Worm (Caenorhabditis elegans) whole organism, L3 larva: ENCODE results near the gene srt-37.

Source experiments
- R02D3.7 ChIP-seq: fragments of 150-350 bp; optimal IDR thresholded peaks from 2 replicates; lab custom pipeline; 2014; ENCODE audit warnings: missing biosample characterization, missing genetic modification characterization
- aly-2 ChIP-seq: fragments of 150-350 bp; optimal IDR thresholded peaks from 2 replicates; lab custom pipeline; 2014; ENCODE audit warnings: missing biosample characterization, missing genetic modification characterization
- ama-1 ChIP-seq: fragments of 150-350 bp; optimal IDR thresholded peaks from 2 replicates; lab custom pipeline; 2018
- ceh-16 ChIP-seq: sonication (generic microtip); optimal IDR thresholded peaks from 2 replicates; lab custom pipeline; 2017; ENCODE audit warnings: missing biosample characterization, missing genetic modification characterization
- ceh-9 ChIP-seq: sonication (generic microtip); optimal IDR thresholded peaks from 2 replicates; lab custom pipeline; 2018; ENCODE audit warnings: missing biosample characterization, missing genetic modification characterization
- daf-12 ChIP-seq: fragments of 150-350 bp; optimal IDR thresholded peaks from 2 replicates; lab custom pipeline; 2014; ENCODE audit warnings: missing biosample characterization, missing genetic modification reagents, missing genetic modification characterization
- egl-5 ChIP-seq: fragments of 150-350 bp; optimal IDR thresholded peaks from 2 replicates; lab custom pipeline; 2017; ENCODE audit warnings: missing biosample characterization, missing genetic modification reagents, missing genetic modification characterization, inconsistent platforms
- elt-1 ChIP-seq: fragments of 150-350 bp; optimal IDR thresholded peaks from 2 replicates; lab custom pipeline; 2014; ENCODE audit warnings: missing biosample characterization, missing genetic modification characterization
- elt-2 ChIP-seq: sonication (generic microtip); optimal IDR thresholded peaks from 2 replicates; lab custom pipeline; 2016; ENCODE audit warnings: missing genetic modification reagents, mild to moderate bottlenecking, missing genetic modification characterization, missing compliant biosample characterization
- elt-3 ChIP-seq, 3 experiments: fragments of 150-350 bp in 1 of 3; sonication (generic microtip) in 2 of 3; optimal IDR thresholded peaks; 2 replicates in 2 of 3; 4 replicates in 1 of 3; lab custom pipeline; 2014 to 2017; ENCODE audit warnings: missing biosample characterization in 3 of 3, missing genetic modification characterization in 3 of 3
- eor-1 ChIP-seq, 2 experiments: fragments of 150-350 bp; optimal IDR thresholded peaks; 2 replicates each; lab custom pipeline; 2014 to 2018; ENCODE audit warnings: missing biosample characterization in 2 of 2, missing genetic modification characterization in 2 of 2
- fkh-10 ChIP-seq: sonication (generic microtip); optimal IDR thresholded peaks from 2 replicates; lab custom pipeline; 2017; ENCODE audit warnings: missing biosample characterization, missing genetic modification reagents, missing genetic modification characterization
- fkh-2 ChIP-seq: fragments of 150-350 bp; optimal IDR thresholded peaks from 2 replicates; lab custom pipeline; 2014; ENCODE audit warnings: missing biosample characterization, missing genetic modification reagents, missing genetic modification characterization
- hmg-11 ChIP-seq: sonication (generic microtip); optimal IDR thresholded peaks from 2 replicates; lab custom pipeline; 2016; ENCODE audit warnings: missing genetic modification characterization, missing compliant biosample characterization
- jun-1 ChIP-seq: fragments of 150-350 bp; optimal IDR thresholded peaks from 2 replicates; lab custom pipeline; 2014; ENCODE audit warnings: missing biosample characterization, missing genetic modification reagents, missing genetic modification characterization
- lin-15B ChIP-seq: fragments of 150-350 bp; optimal IDR thresholded peaks from 2 replicates; lab custom pipeline; 2014; ENCODE audit warnings: missing biosample characterization, missing genetic modification characterization
- lin-39 ChIP-seq: fragments of 150-350 bp; optimal IDR thresholded peaks from 2 replicates; lab custom pipeline; 2018; ENCODE audit warnings: missing biosample characterization, missing genetic modification reagents, missing genetic modification characterization
- lsy-12 ChIP-seq: sonication (generic microtip); optimal IDR thresholded peaks from 2 replicates; lab custom pipeline; 2016; ENCODE audit warnings: mild to moderate bottlenecking, missing genetic modification characterization, missing compliant biosample characterization
- mdl-1 ChIP-seq: fragments of 150-350 bp; optimal IDR thresholded peaks from 2 replicates; lab custom pipeline; 2014; ENCODE audit warnings: missing biosample characterization, missing genetic modification characterization
- mml-1 ChIP-seq: fragments of 150-350 bp; sonication (generic microtip); optimal IDR thresholded peaks from 3 replicates; lab custom pipeline; 2014; ENCODE audit warnings: missing biosample characterization, missing genetic modification characterization
- nfya-1 ChIP-seq: sonication (generic microtip); optimal IDR thresholded peaks from 2 replicates; lab custom pipeline; 2017; ENCODE audit warnings: missing genetic modification characterization, mild to moderate bottlenecking, missing compliant biosample characterization, antibody characterized with exemption, moderate library complexity; ENCODE audit not compliant: insufficient read depth
- nhr-12 ChIP-seq: fragments of 150-350 bp; optimal IDR thresholded peaks from 2 replicates; lab custom pipeline; 2014; ENCODE audit warnings: missing biosample characterization, missing genetic modification characterization
- nhr-237 ChIP-seq: fragments of 150-350 bp; optimal IDR thresholded peaks from 2 replicates; lab custom pipeline; 2014; ENCODE audit warnings: missing biosample characterization, missing genetic modification characterization
- nhr-25 ChIP-seq: sonication (generic microtip); optimal IDR thresholded peaks from 2 replicates; lab custom pipeline; 2017; ENCODE audit warnings: missing biosample characterization, missing genetic modification characterization
- nhr-28 ChIP-seq: fragments of 150-350 bp; optimal IDR thresholded peaks from 2 replicates; lab custom pipeline; 2014; ENCODE audit warnings: missing biosample characterization, missing genetic modification characterization
- nhr-43 ChIP-seq: sonication (generic microtip); optimal IDR thresholded peaks from 2 replicates; lab custom pipeline; 2016; ENCODE audit warnings: mild to moderate bottlenecking, missing genetic modification characterization, missing compliant biosample characterization; ENCODE audit not compliant: poor library complexity, severe bottlenecking
- sea-2 ChIP-seq: fragments of 150-350 bp; sonication (generic microtip); optimal IDR thresholded peaks from 4 replicates; lab custom pipeline; 2014; ENCODE audit warnings: missing biosample characterization, missing genetic modification reagents, missing genetic modification characterization
- skn-1 ChIP-seq: fragments of 150-350 bp; optimal IDR thresholded peaks from 2 replicates; lab custom pipeline; 2014; ENCODE audit warnings: missing biosample characterization, missing genetic modification characterization
- tbx-2 ChIP-seq: sonication (generic microtip); optimal IDR thresholded peaks from 2 replicates; lab custom pipeline; 2016; ENCODE audit warnings: mild to moderate bottlenecking, missing genetic modification characterization, missing compliant biosample characterization
- unc-39 ChIP-seq: sonication (generic microtip); optimal IDR thresholded peaks from 4 replicates; lab custom pipeline; 2017; ENCODE audit warnings: missing biosample characterization, missing genetic modification characterization
- unc-62 ChIP-seq: fragments of 150-350 bp; sonication (generic microtip); optimal IDR thresholded peaks from 4 replicates; lab custom pipeline; 2014; ENCODE audit warnings: missing biosample characterization, missing genetic modification reagents, missing genetic modification characterization
- zag-1 ChIP-seq: fragments of 150-350 bp; optimal IDR thresholded peaks from 2 replicates; lab custom pipeline; 2014; ENCODE audit warnings: missing biosample characterization, missing genetic modification characterization
- ztf-11 ChIP-seq: fragments of 150-350 bp; optimal IDR thresholded peaks from 2 replicates; lab custom pipeline; 2014; ENCODE audit warnings: missing biosample characterization, missing genetic modification characterization
- ztf-4 ChIP-seq: fragments of 150-350 bp; optimal IDR thresholded peaks from 2 replicates; lab custom pipeline; 2014; ENCODE audit warnings: missing biosample characterization, missing genetic modification characterization

The srt-37 gene

DNA sequence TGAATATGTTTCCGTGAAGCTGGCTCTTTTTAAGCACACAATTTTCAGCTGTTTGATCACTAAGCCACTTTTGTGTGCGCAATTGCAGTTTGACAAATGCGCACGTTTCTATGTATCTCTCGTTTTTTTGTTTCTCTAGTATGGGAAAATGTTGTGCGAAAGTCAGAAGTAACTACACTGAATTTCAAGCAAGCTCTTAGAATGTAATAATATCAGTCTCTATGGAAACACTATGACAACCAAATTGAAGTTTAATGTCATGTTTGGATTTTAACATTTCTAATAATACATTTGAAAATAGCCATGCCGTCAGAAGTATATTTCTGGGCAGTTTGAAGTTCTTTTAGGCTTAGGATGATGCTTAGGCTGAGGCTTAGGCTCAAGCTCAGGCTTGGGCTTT is 38.3 kb upstream of the srt-37 start, which contains the start of gene ZC132.9:
Gene ZC132.9, minus strand, starts transcription at position 101 of the 400 bp plus-strand sequence.
- TF ChIP-seq lin-15B (tag; lab: Kevin White, UChicago) = no peak
- no peak for TF ChIP-seq unc-39
- no peak for TF ChIP-seq zag-1 (tag; lab: Kevin White, UChicago)
- no peak for TF ChIP-seq elt-1 (tag; lab: Kevin White, UChicago)
- TF ChIP-seq fkh-2 (tag; lab: Kevin White, UChicago) = no peak
- no peak for TF ChIP-seq nhr-25 (tag; lab: Kevin White, UChicago)
- TF ChIP-seq daf-12 (tag; lab: Kevin White, UChicago) = no peak
- TF ChIP-seq egl-5 (tag; lab: Kevin White, UChicago) = no peak
- TF ChIP-seq eor-1 (tag; optimal IDR thresholded peaks at IDR 0.05; lab: Kevin White, UChicago) = no peak

DNA sequence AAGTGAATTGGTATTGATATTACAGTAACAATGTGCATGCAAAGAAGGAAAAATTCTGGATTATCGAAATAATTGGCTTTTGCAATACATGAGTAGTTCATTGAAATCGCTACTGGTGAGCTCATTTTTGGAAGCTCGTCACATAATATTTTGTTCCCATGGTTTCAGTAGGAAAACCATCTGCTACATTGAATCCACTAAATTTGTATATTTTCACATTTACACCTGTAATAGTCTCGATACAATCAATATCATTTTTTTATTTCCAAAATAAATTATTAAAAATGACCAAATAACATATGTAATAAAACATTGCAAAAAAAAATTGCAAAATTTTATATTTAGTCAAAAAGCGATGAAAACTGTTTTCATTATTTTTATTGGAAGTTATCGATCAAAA is 33.5 kb upstream of the srt-37 start, which contains the start of gene srh-192:
Gene srh-192, minus strand, starts transcription at position 101 of the 400 bp plus-strand sequence.
- TF ChIP-seq fkh-10 (GFP tag; lab: Kevin White, UChicago) (no peak), nhr-28 (tag; lab: Kevin White, UChicago) (no peak), mml-1 (tag; lab: Kevin White, UChicago) (no peak), nhr-12 (tag; lab: Kevin White, UChicago) (no peak), skn-1 (tag; lab: Kevin White, UChicago) (no peak), mdl-1 (tag; lab: Kevin White, UChicago) (no peak), hmg-11 (tag; lab: Kevin White, UChicago) (no peak), ceh-9 (tag; lab: Kevin White, UChicago) (no peak), elt-2 (tag; lab: Kevin White, UChicago) (no peak), tbx-2 (tag; lab: Kevin White, UChicago) (no peak), jun-1 (tag; lab: Kevin White, UChicago) (no peak), ztf-4 (tag; lab: Kevin White, UChicago) (no peak), nfya-1 (tag; lab: Kevin White, UChicago) (no peak), lin-39 (tag; lab: Kevin White, UChicago) (no peak), R02D3.7 (tag; lab: Kevin White, UChicago) (no peak), eor-1 (tag; optimal IDR thresholded peaks at IDR 0.05; lab: Kevin White, UChicago) (no peak), unc-39 (no peak), lsy-12 (tag; lab: Kevin White, UChicago) (no peak)

DNA sequence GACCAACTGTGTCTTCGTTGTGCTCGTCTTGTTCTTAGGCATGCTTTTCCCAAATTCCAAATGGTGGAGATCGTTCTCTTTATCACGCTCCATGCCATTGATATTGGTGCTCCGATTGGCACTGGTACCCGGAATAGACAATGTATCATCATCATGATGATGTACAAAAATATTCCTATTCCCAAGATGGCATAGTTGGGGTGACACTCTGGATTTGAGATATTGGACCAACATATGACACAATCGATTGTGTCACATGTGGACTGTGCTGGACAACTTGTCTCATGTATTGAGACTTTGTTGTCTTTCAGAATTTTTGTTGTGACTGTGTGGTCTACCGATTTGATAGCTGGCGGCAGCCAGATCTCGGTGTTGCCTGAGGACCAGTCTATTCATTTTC is 22.6 kb upstream of the srt-37 start:
- no peak for TF ChIP-seq elt-3 (tag; optimal IDR thresholded peaks at IDR 0.05; lab: Kevin White, UChicago)
- TF ChIP-seq ama-1 = no peak
- TF ChIP-seq elt-2 (tag; lab: Kevin White, UChicago) = no peak
- no peak for TF ChIP-seq lin-15B (tag; lab: Kevin White, UChicago)
- no peak for TF ChIP-seq nhr-43 (tag; lab: Kevin White, UChicago)
- no peak for TF ChIP-seq unc-62
- no peak for TF ChIP-seq egl-5 (tag; lab: Kevin White, UChicago)

DNA sequence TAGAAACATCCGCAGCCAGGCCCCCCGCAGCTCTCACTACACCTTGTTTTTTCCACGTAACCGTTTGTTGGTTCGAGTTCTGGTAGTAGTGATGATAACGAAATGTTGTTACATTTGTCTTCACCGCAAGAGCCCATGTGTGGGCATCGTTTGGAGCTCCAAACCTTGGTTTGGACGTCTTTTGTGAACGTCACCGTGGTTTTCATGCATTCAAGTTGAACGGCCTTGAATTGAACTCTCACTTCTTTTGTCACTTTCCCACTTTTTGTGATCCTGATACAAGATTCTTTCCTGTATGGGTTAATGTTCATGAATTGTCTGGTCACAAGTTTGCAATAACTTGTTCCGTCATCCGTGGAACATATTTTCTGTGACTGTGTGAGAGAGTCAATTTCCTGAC is 22.2 kb upstream of the srt-37 start:
- TF ChIP-seq fkh-10 (GFP tag; lab: Kevin White, UChicago) = no peak
- TF ChIP-seq nhr-12 (tag; lab: Kevin White, UChicago) = no peak
- TF ChIP-seq nhr-237 (tag; lab: Kevin White, UChicago) = no peak
- TF ChIP-seq sea-2 (GFP tag; lab: Kevin White, UChicago) = no peak
- no peak for TF ChIP-seq ztf-11 (tag; lab: Kevin White, UChicago)
- no peak for TF ChIP-seq mml-1 (tag; lab: Kevin White, UChicago)
- no peak for TF ChIP-seq elt-3 (tag; optimal IDR thresholded peaks at IDR 0.05; lab: Kevin White, UChicago)
- TF ChIP-seq jun-1 (tag; lab: Kevin White, UChicago) = no peak
- TF ChIP-seq ztf-4 (tag; lab: Kevin White, UChicago) = no peak
- TF ChIP-seq ceh-16 (tag; lab: Kevin White, UChicago) = no peak
- TF ChIP-seq tbx-2 (tag; lab: Kevin White, UChicago) = no peak
- TF ChIP-seq daf-12 (tag; lab: Kevin White, UChicago) = no peak
- TF ChIP-seq aly-2 (tag; lab: Kevin White, UChicago) = no peak
